Worm (Caenorhabditis elegans): ENCODE data around the gene gcy-19.
A peak's percentile ranks its signal among the peaks of the same experiment; 100 is the strongest.

Gene gcy-19

DNA sequence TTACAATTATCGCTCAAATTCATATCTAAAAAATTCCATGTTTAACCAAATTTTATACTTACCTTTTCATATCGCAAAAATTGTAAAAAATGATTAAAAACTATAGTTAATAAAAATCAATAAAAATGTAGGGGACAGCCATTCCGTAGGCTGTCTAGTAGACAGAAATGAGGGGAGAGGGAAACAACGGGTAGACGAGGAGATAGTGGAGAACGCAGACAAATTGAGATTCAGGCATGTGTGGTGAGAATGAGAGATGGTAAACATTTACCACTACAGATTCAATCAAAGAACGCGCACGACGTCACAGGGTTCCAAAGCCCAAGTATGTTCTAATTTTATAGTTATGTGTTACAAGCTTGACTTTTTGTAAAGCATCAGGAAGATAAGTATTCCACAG lies 44.4 kb upstream of the gcy-19 start (continued):
- no peak for TF ChIP-seq blmp-1 (tag; optimal IDR thresholded peaks at IDR 0.05)
- no peak for TF ChIP-seq isw-1 (GFP tag; IDR thresholded peaks at IDR 0.05)
- no peak for TF ChIP-seq jun-1 (tag; optimal IDR thresholded peaks at IDR 0.05)
- peak; percentile 45 for TF ChIP-seq lin-14 (GFP tag; optimal IDR thresholded peaks at IDR 0.05)
- no peak for TF ChIP-seq nhr-11 (tag; optimal IDR thresholded peaks at IDR 0.05)
- no peak for TF ChIP-seq ceh-82 (tag; optimal IDR thresholded peaks at IDR 0.05)
- TF ChIP-seq mab-9 (GFP tag; IDR thresholded peaks at IDR 0.05) = no peak
- TF ChIP-seq ceh-90 (tag; optimal IDR thresholded peaks at IDR 0.05) = no peak
- no peak for TF ChIP-seq egl-13 (tag; optimal IDR thresholded peaks at IDR 0.05)
- no peak for TF ChIP-seq tbx-2 (tag; optimal IDR thresholded peaks at IDR 0.05)
- no peak for TF ChIP-seq vab-15 (tag; optimal IDR thresholded peaks at IDR 0.05)
- TF ChIP-seq nhr-77 (tag; optimal IDR thresholded peaks at IDR 0.05) = no peak
- peak; percentile 16 for TF ChIP-seq nhr-47 (tag; optimal IDR thresholded peaks at IDR 0.05)
- no peak for TF ChIP-seq sptf-1 (tag; optimal IDR thresholded peaks at IDR 0.05)
- TF ChIP-seq irx-1 (tag; optimal IDR thresholded peaks at IDR 0.05) = no peak
- TF ChIP-seq hlh-4 (tag; optimal IDR thresholded peaks at IDR 0.05) = no peak
- no peak for TF ChIP-seq fos-1 (tag; optimal IDR thresholded peaks at IDR 0.05)
- peak; percentile 75 for TF ChIP-seq nhr-85 (tag)
- TF ChIP-seq F16B12.6 (tag; optimal IDR thresholded peaks at IDR 0.05) = no peak
- TF ChIP-seq tlp-1 (tag; optimal IDR thresholded peaks at IDR 0.05) = no peak

DNA sequence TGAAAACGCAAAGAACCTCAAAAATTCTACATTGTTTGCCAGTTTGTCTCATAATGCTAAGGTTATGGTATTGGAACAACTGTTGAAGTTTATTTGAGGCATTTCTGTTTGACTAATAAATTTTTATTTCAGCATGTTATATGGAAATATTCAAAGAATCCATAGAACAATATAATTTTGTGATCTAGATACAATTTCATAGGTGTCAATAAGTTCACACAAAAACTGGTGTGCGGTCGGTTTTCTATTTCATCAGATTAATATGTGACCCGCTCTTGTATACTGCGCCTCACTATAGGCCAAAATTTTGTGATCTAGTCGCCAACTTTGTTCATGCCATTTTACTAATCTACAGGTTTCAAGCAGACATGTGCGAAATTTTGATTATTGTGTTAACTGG lies 40.3 kb upstream of the gcy-19 start, which contains the start of gene btb-22:
btb-22 (plus strand) TSS at position 301 of the 400 bp plus-strand sequence.
- TF ChIP-seq mep-1 (tag; optimal IDR thresholded peaks at IDR 0.05) = no peak
- TF ChIP-seq lsy-2 (tag; optimal IDR thresholded peaks at IDR 0.05) = no peak
- no peak for TF ChIP-seq sox-4 (tag; optimal IDR thresholded peaks at IDR 0.05)
- no peak for TF ChIP-seq alr-1 (tag; optimal IDR thresholded peaks at IDR 0.05; ENCODE audit: borderline replicate concordance)
- no peak for TF ChIP-seq lir-3 (tag; optimal IDR thresholded peaks at IDR 0.05; ENCODE audit: poor library complexity)
- no peak for TF ChIP-seq ceh-88 (GFP tag; IDR thresholded peaks at IDR 0.05)
- TF ChIP-seq efl-1 (optimal IDR thresholded peaks at IDR 0.05) = no peak
- TF ChIP-seq efl-1 (GFP tag; optimal IDR thresholded peaks at IDR 0.05 in 1 of 2) = peak in 1 of 2 experiments; percentile 66

DNA sequence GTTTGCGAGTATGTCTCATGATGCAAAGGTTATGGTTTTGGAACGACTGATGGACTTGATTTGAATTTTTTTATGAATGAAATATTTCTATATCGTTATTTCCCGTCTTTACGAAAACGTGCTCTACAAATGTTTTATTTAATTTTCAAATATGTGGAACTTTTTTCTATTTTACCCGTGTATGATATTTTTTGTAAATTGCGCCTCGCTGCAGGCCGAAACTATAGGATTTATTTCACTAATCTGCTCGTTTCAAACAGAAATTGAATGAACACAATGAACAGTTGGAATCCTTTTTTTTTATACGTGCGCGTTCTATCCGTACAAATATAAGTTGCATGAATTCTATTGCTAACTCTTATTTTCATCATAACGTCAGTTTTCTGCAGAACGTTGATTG lies 38.8 kb upstream of the gcy-19 start, which contains the start of gene btb-18:
btb-18 (plus strand) TSS at position 301 of the 400 bp plus-strand sequence.
- TF ChIP-seq mdl-1 (tag; optimal IDR thresholded peaks at IDR 0.05) (no peak), elt-3 (tag; optimal IDR thresholded peaks at IDR 0.05) (no peak), pag-3 (tag; optimal IDR thresholded peaks at IDR 0.05; ENCODE audit: borderline replicate concordance, insufficient read depth) (no peak), rnt-1 (tag; optimal IDR thresholded peaks at IDR 0.05) (no peak), zip-4 (GFP tag; optimal IDR thresholded peaks at IDR 0.05) (no peak), lin-35 (GFP tag; optimal IDR thresholded peaks at IDR 0.05) (no peak), hpl-2 (GFP tag; optimal IDR thresholded peaks at IDR 0.05) (no peak), tlp-1 (tag; optimal IDR thresholded peaks at IDR 0.05) (no peak)

DNA sequence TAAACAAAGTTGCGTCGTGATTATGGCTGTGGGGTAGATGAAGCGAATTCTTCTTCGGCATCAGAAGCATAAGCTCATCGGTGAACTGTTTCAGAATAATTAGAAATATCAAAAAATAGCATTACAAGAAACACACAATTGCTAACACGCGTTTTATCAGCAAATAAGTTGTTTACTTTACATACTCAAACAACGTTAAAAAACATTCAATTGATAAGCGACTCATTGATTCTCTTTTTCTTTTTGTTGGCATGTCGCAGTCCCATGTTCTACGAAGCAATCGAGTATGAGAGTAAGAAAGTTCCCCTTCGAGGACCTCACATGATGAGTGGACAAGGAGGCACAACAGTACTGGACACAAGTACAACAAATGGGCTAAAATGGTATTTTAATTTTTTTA lies 37.5 kb upstream of the gcy-19 start, which contains the start of gene btb-16:
btb-16 (plus strand) TSS at position 240 of the 400 bp plus-strand sequence.
- TF ChIP-seq F16B12.6 (tag; optimal IDR thresholded peaks at IDR 0.05) = no peak
- TF ChIP-seq elt-2 (tag; optimal IDR thresholded peaks at IDR 0.05) = peak; percentile 70
- peak in 1 of 2 experiments; percentile 22 for TF ChIP-seq lin-35 (GFP tag; optimal IDR thresholded peaks at IDR 0.05)
- no peak for TF ChIP-seq ceh-88 (GFP tag; IDR thresholded peaks at IDR 0.05)
- no peak for TF ChIP-seq efl-1 (optimal IDR thresholded peaks at IDR 0.05)
- peak in 1 of 2 experiments; percentile 77 for TF ChIP-seq efl-1 (GFP tag; optimal IDR thresholded peaks at IDR 0.05 in 1 of 2)
